Fruit fly (Drosophila melanogaster): ENCODE measurements around the gene CG2113.

CG2113 gene

dm6 chr3L:3035769-3036583, 41.0 kb downstream of the CG2113 start (continued):
- TF ChIP-seq Dll (GFP tag; IDR thresholded peaks at IDR 0.05; ENCODE audit: partially characterized antibody) (0 out of 4 replicates have a peak, but pooled peaks have one; percentile 29), CG15514 (GFP tag; optimal IDR thresholded peaks at IDR 0.05) (peak; percentile 78), NC2β (GFP tag; optimal IDR thresholded peaks at IDR 0.05) (peak; percentile 4), CG6654 (GFP tag; optimal IDR thresholded peaks at IDR 0.05) (peak; percentile 58), Gsc (GFP tag; IDR thresholded peaks at IDR 0.05) (no peak), CG9932 (GFP tag; IDR thresholded peaks at IDR 0.05) (peak; percentile 79), jing (GFP tag; optimal IDR thresholded peaks at IDR 0.05) (peak; percentile 53), Doc3 (GFP tag; IDR thresholded peaks at IDR 0.05; ENCODE audit: partially characterized antibody) (no peak), CG3281 (GFP tag; optimal IDR thresholded peaks at IDR 0.05) (peak; percentile 88), danr (GFP tag; IDR thresholded peaks at IDR 0.05) (peak; percentile 51; the same call in 1 of the 2 replicates), CG12219 (GFP tag; optimal IDR thresholded peaks at IDR 0.05) (peak; percentile 86), Ssrp (tag; optimal IDR thresholded peaks at IDR 0.05) (peak; percentile 84), CG31224 (GFP tag; IDR thresholded peaks at IDR 0.05) (peak; percentile 36; the same call in 1 of the 2 replicates), unc-4 (GFP tag; IDR thresholded peaks at IDR 0.05; ENCODE audit: partially characterized antibody) (no peak), Mes4 (GFP tag; optimal IDR thresholded peaks at IDR 0.05) (peak; percentile 64), CG12236 (GFP tag; optimal IDR thresholded peaks at IDR 0.05) (peak; percentile 48), H15 (GFP tag; IDR thresholded peaks at IDR 0.05) (peak; percentile 6; the same call in 1 of the 3 replicates), CG32772 (GFP tag; IDR thresholded peaks at IDR 0.05) (0 out of 2 replicates have a peak, but pooled peaks have one; percentile 25), CG6689 (GFP tag; IDR thresholded peaks at IDR 0.05) (peak; percentile 84), D19B (GFP tag; optimal IDR thresholded peaks at IDR 0.05) (peak; percentile 73), ems (GFP tag; optimal IDR thresholded peaks at IDR 0.05) (peak; percentile 76), Hmr (GFP tag; optimal IDR thresholded peaks at IDR 0.05) (peak; percentile 89), D (optimal IDR thresholded peaks at IDR 0.05) (no peak), D (GFP tag; optimal IDR thresholded peaks at IDR 0.05) (peak; percentile 81), trh (GFP tag; optimal IDR thresholded peaks at IDR 0.05) (peak; percentile 38), vnd (GFP tag; IDR thresholded peaks at IDR 0.05; ENCODE audit: partially characterized antibody) (no peak), Side (GFP tag; optimal IDR thresholded peaks at IDR 0.05) (peak; percentile 86), CG12104 (GFP tag; optimal IDR thresholded peaks at IDR 0.05) (peak; percentile 84), CG17568 (GFP tag; optimal IDR thresholded peaks at IDR 0.05) (peak; percentile 76), NFAT (GFP tag; IDR thresholded peaks at IDR 0.05) (peak; percentile 48; the same call in 1 of the 2 replicates), grn (GFP tag; optimal IDR thresholded peaks at IDR 0.05) (peak; percentile 54), emc (GFP tag; optimal IDR thresholded peaks at IDR 0.05) (no peak), CG34224 (GFP tag; IDR thresholded peaks at IDR 0.05; ENCODE audit: partially characterized antibody) (no peak), Mrtf (GFP tag; IDR thresholded peaks at IDR 0.05) (0 out of 3 replicates have a peak, but pooled peaks have one; percentile 43), ftz-f1 (GFP tag; optimal IDR thresholded peaks at IDR 0.05) (no peak), unpg (GFP tag; optimal IDR thresholded peaks at IDR 0.05) (peak; percentile 91), Myb (GFP tag; optimal IDR thresholded peaks at IDR 0.05) (peak; percentile 21), CG13894 (tag; optimal IDR thresholded peaks at IDR 0.05) (peak; percentile 76), CG2202 (tag; optimal IDR thresholded peaks at IDR 0.05) (peak; percentile 76), crc (GFP tag; optimal IDR thresholded peaks at IDR 0.05) (peak; percentile 79), CG1602 (GFP tag; optimal IDR thresholded peaks at IDR 0.05) (peak; percentile 55), trem (tag; optimal IDR thresholded peaks at IDR 0.05) (peak; percentile 59), p53 (GFP tag; optimal IDR thresholded peaks at IDR 0.05) (no peak), CG10267 (tag; optimal IDR thresholded peaks at IDR 0.05) (peak; percentile 88), CG17328 (GFP tag; IDR thresholded peaks at IDR 0.05) (peak; percentile 82), ERR (GFP tag; optimal IDR thresholded peaks at IDR 0.05) (peak; percentile 40), nom (GFP tag; optimal IDR thresholded peaks at IDR 0.05) (peak; percentile 26), CG11504 (tag; optimal IDR thresholded peaks at IDR 0.05) (peak; percentile 89)

All from whole organism, embryonic.